Fruit fly (Drosophila melanogaster) whole organism, embryonic: ENCODE results near the gene BBS1.

Source experiments
- B-H2 ChIP-seq: fragments of 200-800 bp; sonication (Bioruptor generic); optimal IDR thresholded peaks from 2 replicates; lab custom pipeline; 2018; ENCODE audit warnings: missing biosample characterization, mild to moderate bottlenecking, missing genetic modification characterization
- CG10462 ChIP-seq: fragments of 200-800 bp; sonication (Bioruptor generic); optimal IDR thresholded peaks from 2 replicates; lab custom pipeline; 2016; ENCODE audit warnings: missing biosample characterization, missing genetic modification characterization
- CG11504 ChIP-seq: fragments of 200-800 bp; sonication (Bioruptor generic); optimal IDR thresholded peaks from 3 replicates; lab custom pipeline; 2019; ENCODE audit warnings: missing biosample characterization, mild to moderate bottlenecking, missing genetic modification characterization, moderate library complexity
- CG11695 ChIP-seq: fragments of 200-800 bp; sonication (Bioruptor generic); IDR thresholded peaks from 3 replicates; pipeline ENCODE4 v1.3.6; 2022; ENCODE audit warnings: missing biosample characterization, missing genetic modification characterization
- CG12071 ChIP-seq: fragments of 200-800 bp; sonication (Bioruptor generic); optimal IDR thresholded peaks from 3 replicates; lab custom pipeline; 2018; ENCODE audit warnings: missing biosample characterization, mild to moderate bottlenecking, missing genetic modification characterization
- CG12219 ChIP-seq: fragments of 200-800 bp; sonication (Bioruptor generic); optimal IDR thresholded peaks from 3 replicates; lab custom pipeline; 2018; ENCODE audit warnings: missing biosample characterization, mild to moderate bottlenecking, missing genetic modification characterization
- CG13287 ChIP-seq: fragments of 200-800 bp; sonication (Bioruptor generic); IDR thresholded peaks from 2 replicates; pipeline ENCODE4 v1.3.6; 2022; ENCODE audit warnings: missing biosample characterization, missing genetic modification characterization; ENCODE audit not compliant: partially characterized antibody
- CG13424 ChIP-seq: fragments of 200-800 bp; sonication (Bioruptor generic); optimal IDR thresholded peaks from 2 replicates; lab custom pipeline; 2019; ENCODE audit warnings: missing biosample characterization, mild to moderate bottlenecking, missing genetic modification characterization, moderate library complexity
- CG15269 ChIP-seq: fragments of 200-800 bp; sonication (Bioruptor generic); optimal IDR thresholded peaks from 2 replicates; lab custom pipeline; 2018; ENCODE audit warnings: missing biosample characterization, mild to moderate bottlenecking, missing genetic modification characterization, moderate library complexity
- CG15514 ChIP-seq: fragments of 200-800 bp; sonication (Bioruptor generic); optimal IDR thresholded peaks from 3 replicates; lab custom pipeline; 2017; ENCODE audit warnings: missing biosample characterization, missing genetic modification characterization, mild to moderate bottlenecking, moderate library complexity, missing genetic modification reagents
- CG2116 ChIP-seq: fragments of 200-800 bp; sonication (Bioruptor generic); optimal IDR thresholded peaks from 3 replicates; lab custom pipeline; 2018; ENCODE audit warnings: missing biosample characterization, mild to moderate bottlenecking, missing genetic modification characterization
- CG2120 ChIP-seq: fragments of 200-800 bp; sonication (Bioruptor generic); optimal IDR thresholded peaks from 3 replicates; lab custom pipeline; 2016; ENCODE audit warnings: missing biosample characterization, missing genetic modification characterization
- CG30403 ChIP-seq: fragments of 200-800 bp; sonication (Bioruptor generic); optimal IDR thresholded peaks from 3 replicates; lab custom pipeline; 2016; ENCODE audit warnings: missing biosample characterization, missing genetic modification characterization
- CG3407 ChIP-seq: fragments of 200-800 bp; sonication (Bioruptor generic); optimal IDR thresholded peaks from 2 replicates; lab custom pipeline; 2018; ENCODE audit warnings: missing biosample characterization, mild to moderate bottlenecking, missing genetic modification characterization
- CG34376 ChIP-seq: fragments of 200-800 bp; sonication (Bioruptor generic); optimal IDR thresholded peaks from 2 replicates; lab custom pipeline; 2018; ENCODE audit warnings: missing biosample characterization, mild to moderate bottlenecking, missing genetic modification characterization
- CG5180 ChIP-seq: fragments of 200-800 bp; sonication (Bioruptor generic); optimal IDR thresholded peaks from 3 replicates; lab custom pipeline; 2017; ENCODE audit warnings: missing biosample characterization, missing genetic modification characterization, mild to moderate bottlenecking, moderate library complexity, missing genetic modification reagents
- CG9215 ChIP-seq: fragments of 200-800 bp; sonication (Bioruptor generic); IDR thresholded peaks from 2 replicates; pipeline ENCODE4 v1.3.6; 2022; ENCODE audit warnings: missing biosample characterization, missing genetic modification characterization
- CHES-1-like ChIP-seq: fragments of 200-800 bp; sonication (Bioruptor generic); optimal IDR thresholded peaks from 2 replicates; lab custom pipeline; 2016; ENCODE audit warnings: missing biosample characterization, missing genetic modification characterization
- Eip74EF ChIP-seq, 2 experiments: fragments of 200-800 bp in 1 of 2; fragments of >200 bp in 1 of 2; sonication (Bioruptor generic) in 1 of 2; optimal IDR thresholded peaks; 2 replicates each; lab custom pipeline; 2017 to 2019; ENCODE audit warnings: missing biosample characterization in 2 of 2, missing genetic modification characterization in 2 of 2, mild to moderate bottlenecking in 1 of 2, moderate library complexity in 1 of 2
- GATAe ChIP-seq: fragments of 200-800 bp; sonication (Bioruptor generic); conservative IDR thresholded peaks from 2 replicates; pipeline ENCODE4 v1.3.6; 2022; ENCODE audit warnings: missing biosample characterization, missing genetic modification characterization
- Gug ChIP-seq: fragments of 200-800 bp; sonication (Bioruptor generic); IDR thresholded peaks from 4 replicates; pipeline ENCODE4 v1.3.6; 2022; ENCODE audit warnings: missing biosample characterization, missing genetic modification characterization
- Hey ChIP-seq: fragments of 200-800 bp; sonication (Bioruptor generic); optimal IDR thresholded peaks from 3 replicates; lab custom pipeline; 2018; ENCODE audit warnings: missing biosample characterization, mild to moderate bottlenecking, missing genetic modification characterization
- Mad ChIP-seq: fragments of 200-800 bp; sonication (Bioruptor generic); optimal IDR thresholded peaks from 2 replicates; lab custom pipeline; 2016; ENCODE audit warnings: missing biosample characterization, missing genetic modification characterization
- Oaz ChIP-seq: fragments of 200-800 bp; sonication (Bioruptor generic); IDR thresholded peaks from 2 replicates; pipeline ENCODE4 v1.3.6; 2022; ENCODE audit warnings: missing biosample characterization, missing genetic modification characterization
- Pdp1 ChIP-seq, 2 experiments: fragments of 200-800 bp; sonication (Bioruptor generic); optimal IDR thresholded peaks; 3 replicates each; lab custom pipeline; 2016; ENCODE audit warnings: missing biosample characterization in 2 of 2, missing genetic modification characterization in 2 of 2, mild to moderate bottlenecking in 1 of 2, moderate library complexity in 1 of 2
- Poxn ChIP-seq: fragments of 200-800 bp; sonication (Bioruptor generic); IDR thresholded peaks from 2 replicates; pipeline ENCODE4 v1.3.6; 2022; ENCODE audit warnings: missing biosample characterization, missing genetic modification characterization
- Side ChIP-seq: fragments of 200-800 bp; sonication (Bioruptor generic); optimal IDR thresholded peaks from 2 replicates; lab custom pipeline; 2016; ENCODE audit warnings: missing biosample characterization, missing genetic modification characterization
- Vsx1 ChIP-seq: fragments of 200-800 bp; sonication (Bioruptor generic); optimal IDR thresholded peaks from 2 replicates; lab custom pipeline; 2017; ENCODE audit warnings: missing biosample characterization, mild to moderate bottlenecking, missing genetic modification characterization, missing genetic modification reagents
- ap ChIP-seq: fragments of 200-800 bp; sonication (Bioruptor generic); IDR thresholded peaks from 2 replicates; pipeline ENCODE4 v1.3.6; 2022; ENCODE audit warnings: missing biosample characterization, missing genetic modification characterization
- dysf ChIP-seq: fragments of 200-800 bp; sonication (Bioruptor generic); IDR thresholded peaks from 3 replicates; pipeline ENCODE4 v1.3.6; 2022; ENCODE audit warnings: missing biosample characterization, missing genetic modification characterization
- exex ChIP-seq: fragments of 200-800 bp; sonication (Bioruptor generic); optimal IDR thresholded peaks from 4 replicates; lab custom pipeline; 2018; ENCODE audit warnings: missing biosample characterization, mild to moderate bottlenecking, missing genetic modification characterization, moderate library complexity
- gem ChIP-seq: fragments of 200-800 bp; sonication (Bioruptor generic); optimal IDR thresholded peaks from 2 replicates; lab custom pipeline; 2019; ENCODE audit warnings: missing biosample characterization, mild to moderate bottlenecking, missing genetic modification characterization, moderate library complexity
- grn ChIP-seq: fragments of 200-800 bp; sonication (Bioruptor generic); optimal IDR thresholded peaks from 3 replicates; lab custom pipeline; 2017; ENCODE audit warnings: missing biosample characterization, missing genetic modification characterization
- gsb ChIP-seq: fragments of 200-800 bp; sonication (Bioruptor generic); IDR thresholded peaks from 2 replicates; pipeline ENCODE4 v1.3.6; 2022; ENCODE audit warnings: missing biosample characterization, missing genetic modification characterization
- her ChIP-seq: fragments of 200-800 bp; sonication (Bioruptor generic); optimal IDR thresholded peaks from 2 replicates; lab custom pipeline; 2016; ENCODE audit warnings: missing biosample characterization, missing genetic modification characterization
- hkb ChIP-seq, 2 experiments: fragments of 200-800 bp in 1 of 2; fragments of >200 bp in 1 of 2; sonication (Bioruptor generic) in 1 of 2; IDR thresholded peaks in 1 of 2; optimal IDR thresholded peaks in 1 of 2; 2 replicates each; pipeline versions ENCODE4 v1.3.6 to Lab custom; 2017 to 2022; ENCODE audit warnings: missing biosample characterization in 1 of 2, missing genetic modification characterization in 1 of 2
- lab ChIP-seq: fragments of 200-800 bp; sonication (Bioruptor generic); optimal IDR thresholded peaks from 3 replicates; lab custom pipeline; 2017; ENCODE audit warnings: missing biosample characterization, missing genetic modification characterization, mild to moderate bottlenecking, moderate library complexity, missing genetic modification reagents
- mirr ChIP-seq: fragments of 200-800 bp; sonication (Bioruptor generic); optimal IDR thresholded peaks from 3 replicates; lab custom pipeline; 2018; ENCODE audit warnings: missing biosample characterization, mild to moderate bottlenecking, missing genetic modification characterization
- nmo ChIP-seq: fragments of 200-800 bp; sonication (Bioruptor generic); optimal IDR thresholded peaks from 2 replicates; lab custom pipeline; 2018; ENCODE audit warnings: missing biosample characterization, mild to moderate bottlenecking, missing genetic modification characterization, moderate library complexity
- pfk ChIP-seq: fragments of 200-800 bp; sonication (Bioruptor generic); optimal IDR thresholded peaks from 2 replicates; lab custom pipeline; 2018; ENCODE audit warnings: missing biosample characterization, mild to moderate bottlenecking, missing genetic modification characterization, moderate library complexity
- prd ChIP-seq, 3 experiments: fragments of >200 bp in 2 of 3; fragments of 200-800 bp in 1 of 3; sonication (Bioruptor generic) in 1 of 3; optimal IDR thresholded peaks in 2 of 3; IDR thresholded peaks in 1 of 3; 2 replicates in 2 of 3; 3 replicates in 1 of 3; pipeline versions ENCODE4 v1.3.6 to Lab custom; 2017 to 2022; ENCODE audit warnings: missing biosample characterization in 1 of 3, missing genetic modification characterization in 1 of 3
- sug ChIP-seq: fragments of 200-800 bp; optimal IDR thresholded peaks from 2 replicates; lab custom pipeline; 2019; ENCODE audit warnings: missing biosample characterization, mild to moderate bottlenecking, missing genetic modification characterization, moderate library complexity
- tx ChIP-seq: fragments of 200-800 bp; sonication (Bioruptor generic); optimal IDR thresholded peaks from 2 replicates; lab custom pipeline; 2016; ENCODE audit warnings: missing biosample characterization, missing genetic modification characterization
- unpg ChIP-seq: fragments of 200-800 bp; sonication (Bioruptor generic); optimal IDR thresholded peaks from 3 replicates; lab custom pipeline; 2018; ENCODE audit warnings: missing biosample characterization, mild to moderate bottlenecking, missing genetic modification characterization, moderate library complexity
- zen ChIP-seq: fragments of 200-800 bp; sonication (Bioruptor generic); optimal IDR thresholded peaks from 3 replicates; lab custom pipeline; 2018; ENCODE audit warnings: missing biosample characterization, mild to moderate bottlenecking, missing genetic modification characterization, moderate library complexity
- zf30C ChIP-seq: fragments of 200-800 bp; sonication (Bioruptor generic); optimal IDR thresholded peaks from 3 replicates; lab custom pipeline; 2018; ENCODE audit warnings: missing biosample characterization, mild to moderate bottlenecking, missing genetic modification characterization
- zfh2 ChIP-seq: fragments of 200-800 bp; sonication (Bioruptor generic); optimal IDR thresholded peaks from 2 replicates; lab custom pipeline; 2016; ENCODE audit warnings: missing biosample characterization, missing genetic modification characterization

BBS1 gene

DNA sequence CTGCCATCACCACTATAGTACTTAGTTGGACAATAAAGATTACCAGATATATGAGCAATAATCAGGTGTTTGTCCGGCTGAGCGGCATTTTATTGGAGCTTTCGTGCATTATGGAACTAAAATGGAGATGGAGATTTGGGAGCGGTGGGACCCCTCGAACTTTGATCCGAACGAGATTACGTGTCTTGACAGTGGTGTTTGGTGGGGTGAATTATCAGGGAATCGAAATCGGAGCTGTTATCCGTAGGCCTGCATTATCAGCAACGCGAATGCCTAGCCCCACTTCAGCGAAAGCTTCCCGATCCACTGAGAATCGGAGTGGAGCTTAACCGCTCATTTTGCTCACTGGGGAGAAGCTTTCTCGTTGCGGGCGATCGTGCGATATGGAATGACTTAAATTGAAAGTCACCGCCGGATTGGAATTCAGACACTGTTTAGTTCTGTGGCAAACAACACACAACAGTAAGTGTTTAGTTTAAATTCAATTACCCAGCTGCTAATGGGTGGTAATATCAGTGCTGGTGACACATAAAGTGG is 5.8 kb downstream of the BBS1 start, which contains the start of gene Acbp2 (continued):
- TF ChIP-seq CG13287 (GFP tag; lab: Robert Waterston, UW) (no peak), Mad (GFP tag; lab: Kevin White, UChicago) (no peak), hkb (optimal IDR thresholded peaks at IDR 0.05; lab: Kevin White, UChicago) (no peak), hkb (GFP tag; IDR thresholded peaks at IDR 0.05; lab: Robert Waterston, UW) (0 out of 2 replicates have a peak, but pooled peaks have one; percentile 36), zfh2 (no peak), CG34376 (GFP tag; lab: Kevin White, UChicago) (peak; percentile 72), sug (tag; lab: Kevin White, UChicago) (peak; percentile 100), Hey (tag; lab: Kevin White, UChicago) (peak; percentile 30), Oaz (GFP tag; lab: Robert Waterston, UW) (no peak)

DNA sequence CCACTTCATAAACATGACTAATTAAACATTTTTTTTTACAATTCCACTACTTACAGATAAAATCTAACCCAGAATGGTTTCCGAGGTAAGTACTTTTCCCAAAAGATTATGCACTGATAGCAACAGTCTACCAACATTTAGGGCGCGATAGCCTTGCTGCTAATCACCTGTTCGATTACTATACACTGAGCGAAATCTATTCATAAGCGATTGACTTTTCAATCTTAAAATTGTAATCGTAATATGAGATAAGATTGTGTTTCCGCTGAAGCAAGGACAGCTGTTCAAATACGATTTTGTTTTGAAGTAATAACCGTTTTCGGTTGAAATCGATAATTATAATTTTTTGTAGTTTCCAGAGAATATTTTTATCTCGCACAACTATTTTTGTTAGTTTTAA is 6.9 kb downstream of the BBS1 start:
- TF ChIP-seq tx (no peak), Poxn (GFP tag; lab: Robert Waterston, UW) (no peak), Vsx1 (GFP tag; lab: Kevin White, UChicago) (peak; percentile 24), CG11504 (tag; lab: Kevin White, UChicago) (peak; percentile 0), dysf (no peak), Side (GFP tag; lab: Kevin White, UChicago) (peak; percentile 19), nmo (no peak), CG9215 (GFP tag; lab: Robert Waterston, UW) (no peak), zen (tag; lab: Kevin White, UChicago) (peak; percentile 16), CG2116 (GFP tag; lab: Kevin White, UChicago) (no peak), Eip74EF (GFP tag; optimal IDR thresholded peaks at IDR 0.05; lab: Kevin White, UChicago) (no peak), CG13424 (tag; lab: Kevin White, UChicago) (no peak), CHES-1-like (no peak), CG34376 (GFP tag; lab: Kevin White, UChicago) (peak; percentile 41), CG12071 (GFP tag; lab: Kevin White, UChicago) (no peak), CG2120 (peak; percentile 23), CG5180 (GFP tag; lab: Kevin White, UChicago) (no peak), CG3407 (no peak), CG15514 (GFP tag; lab: Kevin White, UChicago) (no peak), Gug (GFP tag; lab: Robert Waterston, UW) (no peak), GATAe (GFP tag; lab: Robert Waterston, UW) (peak; percentile 79), CG30403 (GFP tag; lab: Kevin White, UChicago) (no peak), pfk (GFP tag; lab: Kevin White, UChicago) (no peak), gsb (GFP tag; lab: Robert Waterston, UW) (no peak), CG13287 (GFP tag; lab: Robert Waterston, UW) (no peak), ap (GFP tag; lab: Robert Waterston, UW) (no peak), B-H2 (GFP tag; lab: Kevin White, UChicago) (no peak), unpg (peak; percentile 34), prd (optimal IDR thresholded peaks at IDR 0.05; lab: Kevin White, UChicago) (no peak), prd (GFP tag; IDR thresholded peaks at IDR 0.05; lab: Robert Waterston, UW) (no peak), mirr (GFP tag; lab: Kevin White, UChicago) (peak; percentile 83), CG11695 (GFP tag; lab: Robert Waterston, UW) (no peak), gem (tag; lab: Kevin White, UChicago) (peak; percentile 54), CG10462 (GFP tag; lab: Kevin White, UChicago) (no peak), zf30C (GFP tag; lab: Kevin White, UChicago) (peak; percentile 73), grn (peak; percentile 89), CG15269 (tag; lab: Kevin White, UChicago) (no peak), her (no peak), lab (GFP tag; lab: Kevin White, UChicago) (peak; percentile 52), CG12219 (GFP tag; lab: Kevin White, UChicago) (no peak), exex (tag; lab: Kevin White, UChicago) (peak; percentile 96), Pdp1 (GFP tag; optimal IDR thresholded peaks at IDR 0.05; lab: Kevin White, UChicago) (peak in 1 of 2 experiments; percentile 7)
